Fruit fly (Drosophila melanogaster) whole organism, prepupa: ENCODE results near the gene enc.

Source experiments
- Blimp-1 ChIP-seq: fragments of 200-800 bp; sonication (Bioruptor generic); optimal IDR thresholded peaks from 3 replicates; lab custom pipeline; 2017; ENCODE audit warnings: missing biosample characterization, missing genetic modification characterization, mild to moderate bottlenecking, moderate library complexity, missing genetic modification reagents
- CG10631 ChIP-seq: fragments of 200-800 bp; sonication (Bioruptor generic); optimal IDR thresholded peaks from 2 replicates; lab custom pipeline; 2016; ENCODE audit warnings: missing biosample characterization, missing genetic modification characterization
- CG10669 ChIP-seq: fragments of 200-800 bp; sonication (Bioruptor generic); optimal IDR thresholded peaks from 3 replicates; lab custom pipeline; 2018; ENCODE audit warnings: missing biosample characterization, mild to moderate bottlenecking, missing genetic modification characterization, moderate library complexity
- CG11294 ChIP-seq: fragments of 200-800 bp; sonication (Bioruptor generic); IDR thresholded peaks from 2 replicates; pipeline ENCODE4 v1.3.6; 2022; ENCODE audit warnings: missing biosample characterization, missing genetic modification characterization
- CG11762 ChIP-seq: fragments of 200-800 bp; sonication (Bioruptor generic); optimal IDR thresholded peaks from 3 replicates; lab custom pipeline; 2016; ENCODE audit warnings: missing biosample characterization, missing genetic modification characterization; ENCODE audit not compliant: insufficient read depth
- CG11902 ChIP-seq: fragments of 200-800 bp; sonication (Bioruptor generic); optimal IDR thresholded peaks from 3 replicates; lab custom pipeline; 2016; ENCODE audit warnings: missing biosample characterization, missing genetic modification characterization
- CG15336 ChIP-seq: fragments of 200-800 bp; sonication (Bioruptor generic); IDR thresholded peaks from 2 replicates; pipeline ENCODE4 v1.3.6; 2022; ENCODE audit warnings: missing biosample characterization, missing genetic modification characterization
- CG1621 ChIP-seq: fragments of 200-800 bp; sonication (Bioruptor generic); optimal IDR thresholded peaks from 3 replicates; lab custom pipeline; 2018; ENCODE audit warnings: missing biosample characterization, mild to moderate bottlenecking, missing genetic modification characterization
- CG3032 ChIP-seq: fragments of 200-800 bp; optimal IDR thresholded peaks from 2 replicates; lab custom pipeline; 2019; ENCODE audit warnings: missing biosample characterization, mild to moderate bottlenecking, missing genetic modification characterization, moderate library complexity
- CG32006 ChIP-seq: fragments of 200-800 bp; sonication (Bioruptor generic); optimal IDR thresholded peaks from 3 replicates; lab custom pipeline; 2017; ENCODE audit warnings: missing biosample characterization, mild to moderate bottlenecking, missing genetic modification characterization
- CG34406 ChIP-seq: fragments of 200-800 bp; sonication (Bioruptor generic); optimal IDR thresholded peaks from 3 replicates; lab custom pipeline; 2016; ENCODE audit warnings: missing biosample characterization, missing genetic modification characterization
- CG4318 ChIP-seq: fragments of 200-800 bp; sonication (Bioruptor generic); optimal IDR thresholded peaks from 3 replicates; lab custom pipeline; 2017; ENCODE audit warnings: missing biosample characterization, mild to moderate bottlenecking, missing genetic modification characterization
- CG6163 ChIP-seq: fragments of 200-800 bp; sonication (Bioruptor generic); IDR thresholded peaks from 3 replicates; pipeline ENCODE4 v1.3.6; 2022; ENCODE audit warnings: missing biosample characterization, missing genetic modification characterization
- CG6276 ChIP-seq: fragments of 200-800 bp; sonication (Bioruptor generic); optimal IDR thresholded peaks from 2 replicates; lab custom pipeline; 2017; ENCODE audit warnings: missing biosample characterization, mild to moderate bottlenecking, missing genetic modification characterization
- CG6808 ChIP-seq: fragments of 200-800 bp; sonication (Bioruptor generic); optimal IDR thresholded peaks from 3 replicates; lab custom pipeline; 2017; ENCODE audit warnings: missing biosample characterization, missing genetic modification characterization, mild to moderate bottlenecking, moderate library complexity, missing genetic modification reagents
- CG6854 ChIP-seq: fragments of 200-800 bp; sonication (Bioruptor generic); optimal IDR thresholded peaks from 2 replicates; lab custom pipeline; 2017; ENCODE audit warnings: missing biosample characterization, mild to moderate bottlenecking, missing genetic modification characterization
- CG7368 ChIP-seq: fragments of 200-800 bp; sonication (Bioruptor generic); optimal IDR thresholded peaks from 3 replicates; lab custom pipeline; 2016; ENCODE audit warnings: missing biosample characterization, missing genetic modification characterization
- CG8119 ChIP-seq: fragments of 200-800 bp; sonication (Bioruptor generic); IDR thresholded peaks from 3 replicates; pipeline ENCODE4 v1.3.6; 2022; ENCODE audit warnings: missing biosample characterization, missing genetic modification characterization
- CG8319 ChIP-seq: fragments of 200-800 bp; sonication (Bioruptor generic); optimal IDR thresholded peaks from 3 replicates; lab custom pipeline; 2016; ENCODE audit warnings: missing biosample characterization, missing genetic modification characterization
- CG8632 ChIP-seq: fragments of 200-800 bp; sonication (Bioruptor generic); optimal IDR thresholded peaks from 3 replicates; lab custom pipeline; 2016; ENCODE audit warnings: missing biosample characterization, missing genetic modification characterization
- CG9139 ChIP-seq: fragments of 200-800 bp; sonication (Bioruptor generic); optimal IDR thresholded peaks from 3 replicates; lab custom pipeline; 2017; ENCODE audit warnings: missing biosample characterization, mild to moderate bottlenecking, missing genetic modification characterization
- Eip75B ChIP-seq: fragments of 200-800 bp; sonication (Bioruptor generic); optimal IDR thresholded peaks from 3 replicates; lab custom pipeline; 2016; ENCODE audit warnings: missing biosample characterization, missing genetic modification characterization
- Eip78C ChIP-seq: fragments of 200-800 bp; sonication (Bioruptor generic); peaks from one replicate; lab custom pipeline; 2016; ENCODE audit warnings: missing biosample characterization, missing genetic modification characterization
- Eip93F ChIP-seq: fragments of 200-800 bp; sonication (Bioruptor generic); optimal IDR thresholded peaks from 2 replicates; lab custom pipeline; 2016; ENCODE audit warnings: missing biosample characterization, mild to moderate bottlenecking, missing genetic modification characterization
- Ets21C ChIP-seq: fragments of 200-800 bp; sonication (Bioruptor generic); optimal IDR thresholded peaks from 3 replicates; lab custom pipeline; 2016; ENCODE audit warnings: missing biosample characterization, missing genetic modification characterization
- Ets96B ChIP-seq: fragments of 200-800 bp; optimal IDR thresholded peaks from 2 replicates; lab custom pipeline; 2019; ENCODE audit warnings: missing biosample characterization, mild to moderate bottlenecking, missing genetic modification characterization, moderate library complexity
- Gug ChIP-seq: fragments of 200-800 bp; sonication (Bioruptor generic); IDR thresholded peaks from 2 replicates; pipeline ENCODE4 v1.3.6; 2022; ENCODE audit warnings: missing biosample characterization, missing genetic modification characterization
- Hr38 ChIP-seq: sonication (Bioruptor generic); optimal IDR thresholded peaks from 2 replicates; lab custom pipeline; 2016; ENCODE audit warnings: missing biosample characterization, missing genetic modification characterization
- Hr39 ChIP-seq: fragments of 200-800 bp; sonication (Bioruptor generic); optimal IDR thresholded peaks from 2 replicates; lab custom pipeline; 2016; ENCODE audit warnings: missing biosample characterization, missing genetic modification characterization
- Hr4 ChIP-seq: fragments of 200-800 bp; sonication (Bioruptor generic); optimal IDR thresholded peaks from 3 replicates; lab custom pipeline; 2016; ENCODE audit warnings: missing biosample characterization, missing genetic modification characterization
- Lpt ChIP-seq: fragments of 200-800 bp; sonication (Bioruptor generic); optimal IDR thresholded peaks from 3 replicates; lab custom pipeline; 2016; ENCODE audit warnings: missing biosample characterization, missing genetic modification characterization
- Met ChIP-seq: fragments of 200-800 bp; sonication (Bioruptor generic); optimal IDR thresholded peaks from 3 replicates; lab custom pipeline; 2016; ENCODE audit warnings: missing biosample characterization, missing genetic modification characterization
- OdsH ChIP-seq: fragments of 200-800 bp; sonication (Bioruptor generic); optimal IDR thresholded peaks from 3 replicates; lab custom pipeline; 2016; ENCODE audit warnings: missing biosample characterization, missing genetic modification characterization
- Smox ChIP-seq: fragments of 200-800 bp; sonication (Bioruptor generic); optimal IDR thresholded peaks from 3 replicates; lab custom pipeline; 2016; ENCODE audit warnings: missing biosample characterization, missing genetic modification characterization
- Sox14 ChIP-seq: fragments of 200-800 bp; sonication (Bioruptor generic); optimal IDR thresholded peaks from 3 replicates; lab custom pipeline; 2016; ENCODE audit warnings: missing biosample characterization, missing genetic modification characterization
- Sox15 ChIP-seq: fragments of 200-800 bp; sonication (Bioruptor generic); optimal IDR thresholded peaks from 3 replicates; lab custom pipeline; 2016; ENCODE audit warnings: missing biosample characterization, missing genetic modification characterization
- achi ChIP-seq: fragments of 200-800 bp; sonication (Bioruptor generic); optimal IDR thresholded peaks from 3 replicates; lab custom pipeline; 2016; ENCODE audit warnings: missing biosample characterization, missing genetic modification characterization
- acj6 ChIP-seq: fragments of 200-800 bp; sonication (Bioruptor generic); optimal IDR thresholded peaks from 3 replicates; lab custom pipeline; 2016; ENCODE audit warnings: missing biosample characterization, missing genetic modification characterization
- cyc ChIP-seq: fragments of 200-800 bp; sonication (Bioruptor generic); optimal IDR thresholded peaks from 3 replicates; lab custom pipeline; 2016; ENCODE audit warnings: missing biosample characterization, missing genetic modification characterization
- dac ChIP-seq: fragments of 200-800 bp; sonication (Bioruptor generic); optimal IDR thresholded peaks from 2 replicates; lab custom pipeline; 2017; ENCODE audit warnings: missing biosample characterization, mild to moderate bottlenecking, missing genetic modification characterization
- dsx ChIP-seq: fragments of 200-800 bp; optimal IDR thresholded peaks from 3 replicates; lab custom pipeline; 2019; ENCODE audit warnings: missing biosample characterization, mild to moderate bottlenecking, missing genetic modification characterization, moderate library complexity; ENCODE audit not compliant: poor library complexity, severe bottlenecking
- eg ChIP-seq: fragments of 200-800 bp; sonication (Bioruptor generic); IDR thresholded peaks from 3 replicates; pipeline ENCODE4 v1.3.6; 2022; ENCODE audit warnings: missing biosample characterization, missing genetic modification characterization
- esn ChIP-seq: fragments of 200-800 bp; sonication (Bioruptor generic); optimal IDR thresholded peaks from 2 replicates; lab custom pipeline; 2016; ENCODE audit warnings: missing biosample characterization, mild to moderate bottlenecking, missing genetic modification characterization, moderate library complexity
- fd59A ChIP-seq: fragments of 200-800 bp; sonication (Bioruptor generic); optimal IDR thresholded peaks from 2 replicates; lab custom pipeline; 2017; ENCODE audit warnings: missing biosample characterization, mild to moderate bottlenecking, missing genetic modification characterization, missing genetic modification reagents
- fkh ChIP-seq: fragments of 200-800 bp; sonication (Bioruptor generic); optimal IDR thresholded peaks from 3 replicates; lab custom pipeline; 2017; ENCODE audit warnings: missing biosample characterization, mild to moderate bottlenecking, missing genetic modification characterization, moderate library complexity
- lz ChIP-seq: fragments of 200-800 bp; sonication (Bioruptor generic); optimal IDR thresholded peaks from 3 replicates; lab custom pipeline; 2016; ENCODE audit warnings: missing biosample characterization, missing genetic modification characterization
- net ChIP-seq: fragments of 200-800 bp; sonication (Bioruptor generic); optimal IDR thresholded peaks from 3 replicates; lab custom pipeline; 2016; ENCODE audit warnings: missing biosample characterization, missing genetic modification characterization
- pdm3 ChIP-seq: fragments of 200-800 bp; sonication (Bioruptor generic); optimal IDR thresholded peaks from 3 replicates; lab custom pipeline; 2016; ENCODE audit warnings: missing biosample characterization, missing genetic modification characterization
- salr ChIP-seq, 2 experiments: fragments of 200-800 bp; sonication (Bioruptor generic); optimal IDR thresholded peaks; 3 replicates each; lab custom pipeline; 2016 to 2018; ENCODE audit warnings: missing biosample characterization in 2 of 2, missing genetic modification characterization in 2 of 2, mild to moderate bottlenecking in 1 of 2
- ss ChIP-seq, 2 experiments: fragments of 200-800 bp; sonication (Bioruptor generic); optimal IDR thresholded peaks; 2 replicates in 1 of 2; 3 replicates in 1 of 2; lab custom pipeline; 2017 to 2018; ENCODE audit warnings: mild to moderate bottlenecking in 2 of 2, missing biosample characterization in 2 of 2, missing genetic modification characterization in 2 of 2, moderate library complexity in 1 of 2
- svp ChIP-seq: fragments of 200-800 bp; sonication (Bioruptor generic); peaks from one replicate; lab custom pipeline; 2016; ENCODE audit warnings: missing biosample characterization, missing genetic modification characterization
- topi ChIP-seq: fragments of 200-800 bp; sonication (Bioruptor generic); optimal IDR thresholded peaks from 3 replicates; lab custom pipeline; 2016; ENCODE audit warnings: missing biosample characterization, missing genetic modification characterization
- vri ChIP-seq: fragments of 200-800 bp; sonication (Bioruptor generic); optimal IDR thresholded peaks from 3 replicates; lab custom pipeline; 2016; ENCODE audit warnings: missing biosample characterization, mild to moderate bottlenecking, missing genetic modification characterization

Gene enc

DNA sequence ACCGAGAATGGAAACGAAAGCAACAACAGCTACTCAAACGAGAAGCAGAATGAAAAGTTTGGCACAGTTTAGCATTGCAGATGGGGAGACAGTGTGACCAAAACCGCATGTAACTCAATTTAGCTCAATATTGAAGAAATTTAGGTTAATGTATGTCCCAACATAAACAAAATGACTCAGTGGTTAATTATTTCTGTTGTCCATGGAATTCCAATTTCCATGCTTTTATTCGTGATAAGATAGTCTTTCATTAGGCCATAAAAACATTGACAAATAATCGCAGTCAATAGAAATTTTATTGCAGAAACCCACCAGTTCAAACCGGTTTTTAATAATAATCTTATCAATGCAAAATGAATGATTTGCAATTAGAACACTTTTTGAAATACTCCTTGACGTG, 16.7 kb upstream of the enc start:
- TF ChIP-seq CG32006 (GFP tag; lab: Kevin White, UChicago) (peak; percentile 46), acj6 (GFP tag; lab: Kevin White, UChicago) (no peak), Blimp-1 (no peak), CG1621 (tag; lab: Kevin White, UChicago) (no peak), Eip93F (GFP tag; lab: Kevin White, UChicago) (peak; percentile 40), cyc (GFP tag; lab: Kevin White, UChicago) (no peak), pdm3 (GFP tag; lab: Kevin White, UChicago) (no peak), CG6276 (GFP tag; lab: Kevin White, UChicago) (peak; percentile 7), Smox (GFP tag; lab: Kevin White, UChicago) (no peak), CG15336 (GFP tag; lab: Robert Waterston, UW) (no peak), CG4318 (GFP tag; lab: Kevin White, UChicago) (no peak), net (GFP tag; lab: Kevin White, UChicago) (no peak), CG8319 (no peak), dsx (GFP tag; lab: Kevin White, UChicago) (no peak), Lpt (no peak), Gug (no peak), salr (GFP tag; optimal IDR thresholded peaks at IDR 0.05; lab: Kevin White, UChicago) (no peak), CG6854 (no peak), Met (GFP tag; lab: Kevin White, UChicago) (peak; percentile 10), esn (GFP tag; lab: Kevin White, UChicago) (no peak), CG34406 (GFP tag; lab: Kevin White, UChicago) (no peak), Sox15 (no peak), Eip78C (GFP tag; lab: Kevin White, UChicago) (peak; percentile 61), CG11902 (no peak), lz (GFP tag; lab: Kevin White, UChicago) (no peak), CG10669 (GFP tag; lab: Kevin White, UChicago) (peak; percentile 5), CG8119 (GFP tag; lab: Robert Waterston, UW) (no peak), Eip75B (GFP tag; lab: Kevin White, UChicago) (no peak), CG9139 (no peak), fd59A (GFP tag; lab: Kevin White, UChicago) (no peak), ss (GFP tag; optimal IDR thresholded peaks at IDR 0.05; lab: Kevin White, UChicago) (peak in 1 of 2 experiments; percentile 1), Sox14 (no peak), svp (GFP tag; lab: Kevin White, UChicago) (peak; percentile 65), eg (no peak), CG11294 (GFP tag; lab: Robert Waterston, UW) (no peak), CG11762 (GFP tag; lab: Kevin White, UChicago) (no peak), dac (GFP tag; lab: Kevin White, UChicago) (no peak), CG8632 (no peak), Ets96B (tag; lab: Kevin White, UChicago) (no peak), Ets21C (GFP tag; lab: Kevin White, UChicago) (no peak), achi (GFP tag; lab: Kevin White, UChicago) (no peak), CG3032 (no peak), Hr4 (GFP tag; lab: Kevin White, UChicago) (peak; percentile 38), CG6808 (GFP tag; lab: Kevin White, UChicago) (no peak), CG10631 (GFP tag; lab: Kevin White, UChicago) (no peak), topi (peak; percentile 17), CG6163 (GFP tag; lab: Robert Waterston, UW) (no peak), CG7368 (GFP tag; lab: Kevin White, UChicago) (no peak), vri (no peak), OdsH (GFP tag; lab: Kevin White, UChicago) (peak; percentile 13), Hr38 (GFP tag; lab: Kevin White, UChicago) (no peak), fkh (no peak), Hr39 (GFP tag; lab: Kevin White, UChicago) (peak; percentile 17)
